Fruit fly (Drosophila melanogaster): ENCODE measurements around the gene CG8086.

- TF ChIP-seq psq (optimal IDR thresholded peaks at IDR 0.05) = no peak
- no peak for TF ChIP-seq pan (optimal IDR thresholded peaks at IDR 0.05)
- no peak for TF ChIP-seq EcR (GFP tag; optimal IDR thresholded peaks at IDR 0.05)
- TF ChIP-seq usp (GFP tag; optimal IDR thresholded peaks at IDR 0.05) = no peak
- no peak for TF ChIP-seq CG8478 (optimal IDR thresholded peaks at IDR 0.05)
- no peak for TF ChIP-seq Dll (optimal IDR thresholded peaks at IDR 0.05)
Measured at dm6 chr2L:8233571-8233970, 23.7 kb downstream of the CG8086 start.

Data from whole organism.